Fruit fly (Drosophila melanogaster) whole organism, embryonic: Measurements from ENCODE around the gene Fign.

Experiments used
- Asciz ChIP-seq: fragments of 200-800 bp; sonication (Bioruptor generic); optimal IDR thresholded peaks from 2 replicates; lab custom pipeline; 2017; ENCODE audit warnings: missing biosample characterization, mild to moderate bottlenecking, missing genetic modification characterization, missing genetic modification reagents
- Bteb2 ChIP-seq: fragments of 200-800 bp; sonication (Bioruptor generic); optimal IDR thresholded peaks from 2 replicates; lab custom pipeline; 2016; ENCODE audit warnings: missing biosample characterization, missing genetic modification characterization
- C15 ChIP-seq: fragments of 200-800 bp; sonication (Bioruptor generic); IDR thresholded peaks from 3 replicates; pipeline ENCODE4 v1.3.6; 2022; ENCODE audit warnings: missing biosample characterization, missing genetic modification characterization
- CG11504 ChIP-seq: fragments of 200-800 bp; sonication (Bioruptor generic); optimal IDR thresholded peaks from 3 replicates; lab custom pipeline; 2019; ENCODE audit warnings: missing biosample characterization, mild to moderate bottlenecking, missing genetic modification characterization, moderate library complexity
- CG11695 ChIP-seq: fragments of 200-800 bp; sonication (Bioruptor generic); IDR thresholded peaks from 3 replicates; pipeline ENCODE4 v1.3.6; 2022; ENCODE audit warnings: missing biosample characterization, missing genetic modification characterization
- CG1233 ChIP-seq: fragments of 200-800 bp; sonication (Bioruptor generic); optimal IDR thresholded peaks from 4 replicates; lab custom pipeline; 2018; ENCODE audit warnings: missing biosample characterization, mild to moderate bottlenecking, missing genetic modification characterization
- CG12744 ChIP-seq: fragments of 200-800 bp; sonication (Bioruptor generic); optimal IDR thresholded peaks from 2 replicates; lab custom pipeline; 2016; ENCODE audit warnings: missing biosample characterization, missing genetic modification characterization
- CG12942 ChIP-seq: fragments of 200-800 bp; sonication (Bioruptor generic); optimal IDR thresholded peaks from 3 replicates; lab custom pipeline; 2016; ENCODE audit warnings: missing biosample characterization, missing genetic modification characterization
- CG14710 ChIP-seq: fragments of 200-800 bp; sonication (Bioruptor generic); optimal IDR thresholded peaks from 3 replicates; lab custom pipeline; 2019; ENCODE audit warnings: missing biosample characterization, mild to moderate bottlenecking, missing genetic modification characterization, moderate library complexity
- CG1792 ChIP-seq: fragments of 200-800 bp; sonication (Bioruptor generic); optimal IDR thresholded peaks from 2 replicates; lab custom pipeline; 2016; ENCODE audit warnings: missing biosample characterization, missing genetic modification characterization
- CG2202 ChIP-seq: fragments of 200-800 bp; sonication (Bioruptor generic); optimal IDR thresholded peaks from 2 replicates; lab custom pipeline; 2018; ENCODE audit warnings: missing biosample characterization, mild to moderate bottlenecking, missing genetic modification characterization
- CG4360 ChIP-seq: fragments of 200-800 bp; sonication (Bioruptor generic); IDR thresholded peaks from 2 replicates; pipeline ENCODE4 v1.3.6; 2022; ENCODE audit warnings: missing biosample characterization, missing genetic modification characterization
- CG43689 ChIP-seq: fragments of 200-800 bp; sonication (Bioruptor generic); IDR thresholded peaks from 2 replicates; pipeline ENCODE4 v1.3.6; 2022; ENCODE audit warnings: missing biosample characterization, missing genetic modification characterization
- CG8281 ChIP-seq: fragments of 200-800 bp; sonication (Bioruptor generic); optimal IDR thresholded peaks from 2 replicates; lab custom pipeline; 2018; ENCODE audit warnings: missing biosample characterization, mild to moderate bottlenecking, missing genetic modification characterization, moderate library complexity
- CG8765 ChIP-seq: fragments of 200-800 bp; sonication (Bioruptor generic); IDR thresholded peaks from 2 replicates; pipeline ENCODE4 v1.3.6; 2022; ENCODE audit warnings: missing biosample characterization, missing genetic modification characterization
- CG9215 ChIP-seq: fragments of 200-800 bp; sonication (Bioruptor generic); IDR thresholded peaks from 2 replicates; pipeline ENCODE4 v1.3.6; 2022; ENCODE audit warnings: missing biosample characterization, missing genetic modification characterization
- CG9817 ChIP-seq: fragments of 200-800 bp; sonication (Bioruptor generic); optimal IDR thresholded peaks from 2 replicates; lab custom pipeline; 2018; ENCODE audit warnings: missing biosample characterization, mild to moderate bottlenecking, missing genetic modification characterization, moderate library complexity
- Camta ChIP-seq: fragments of 200-800 bp; sonication (Bioruptor generic); optimal IDR thresholded peaks from 2 replicates; lab custom pipeline; 2016; ENCODE audit warnings: missing biosample characterization, missing genetic modification characterization
- D19B ChIP-seq: fragments of 200-800 bp; sonication (Bioruptor generic); optimal IDR thresholded peaks from 2 replicates; lab custom pipeline; 2017; ENCODE audit warnings: missing biosample characterization, mild to moderate bottlenecking, missing genetic modification characterization
- Dbx ChIP-seq: fragments of 200-800 bp; sonication (Bioruptor generic); IDR thresholded peaks from 3 replicates; pipeline ENCODE4 v1.3.6; 2022; ENCODE audit warnings: missing biosample characterization, missing genetic modification characterization
- ERR ChIP-seq: fragments of 200-800 bp; sonication (Bioruptor generic); optimal IDR thresholded peaks from 2 replicates; lab custom pipeline; 2016; ENCODE audit warnings: missing biosample characterization, missing genetic modification characterization
- Fer1 ChIP-seq: fragments of 200-800 bp; sonication (Bioruptor generic); optimal IDR thresholded peaks from 2 replicates; lab custom pipeline; 2017; ENCODE audit warnings: missing biosample characterization, mild to moderate bottlenecking, missing genetic modification characterization
- H15 ChIP-seq: fragments of 200-800 bp; sonication (Bioruptor generic); IDR thresholded peaks from 3 replicates; pipeline ENCODE4 v1.3.6; 2022; ENCODE audit warnings: missing biosample characterization, missing genetic modification characterization
- HLH4C ChIP-seq: fragments of 200-800 bp; sonication (Bioruptor generic); IDR thresholded peaks from 3 replicates; pipeline ENCODE4 v1.3.6; 2022; ENCODE audit warnings: missing biosample characterization, missing genetic modification characterization; ENCODE audit not compliant: partially characterized antibody
- Hand ChIP-seq: fragments of 200-800 bp; sonication (Bioruptor generic); optimal IDR thresholded peaks from 2 replicates; lab custom pipeline; 2017; ENCODE audit warnings: mild to moderate bottlenecking, missing biosample characterization, missing genetic modification reagents, missing genetic modification characterization
- Hey ChIP-seq: fragments of 200-800 bp; sonication (Bioruptor generic); optimal IDR thresholded peaks from 3 replicates; lab custom pipeline; 2018; ENCODE audit warnings: missing biosample characterization, mild to moderate bottlenecking, missing genetic modification characterization
- HmgD ChIP-seq: fragments of 200-800 bp; sonication (Bioruptor generic); optimal IDR thresholded peaks from 3 replicates; lab custom pipeline; 2016; ENCODE audit warnings: missing biosample characterization, missing genetic modification characterization
- HmgZ ChIP-seq: fragments of 200-800 bp; sonication (Bioruptor generic); optimal IDR thresholded peaks from 2 replicates; lab custom pipeline; 2018; ENCODE audit warnings: missing biosample characterization, mild to moderate bottlenecking, missing genetic modification characterization
- Hr51 ChIP-seq, 2 experiments: fragments of 200-800 bp; sonication (Bioruptor generic); optimal IDR thresholded peaks; 2 replicates in 1 of 2; 3 replicates in 1 of 2; lab custom pipeline; 2016 to 2018; ENCODE audit warnings: missing biosample characterization in 2 of 2, missing genetic modification characterization in 2 of 2, mild to moderate bottlenecking in 1 of 2, moderate library complexity in 1 of 2
- Lpt ChIP-seq: fragments of >200 bp; optimal IDR thresholded peaks from 2 replicates; lab custom pipeline; 2018; ENCODE audit warnings: missing biosample characterization, missing genetic modification characterization
- MBD-R2 ChIP-seq: fragments of 200-800 bp; sonication (Bioruptor generic); IDR thresholded peaks from 2 replicates; pipeline ENCODE4 v1.3.6; 2022; ENCODE audit warnings: missing biosample characterization, missing genetic modification characterization
- NC2β ChIP-seq: fragments of 200-800 bp; sonication (Bioruptor generic); optimal IDR thresholded peaks from 2 replicates; lab custom pipeline; 2016; ENCODE audit warnings: missing biosample characterization, missing genetic modification characterization
- Ptx1 ChIP-seq: fragments of 200-800 bp; sonication (Bioruptor generic); IDR thresholded peaks from 2 replicates; pipeline ENCODE4 v1.3.6; 2022; ENCODE audit warnings: missing biosample characterization, missing genetic modification characterization
- Sry-δ ChIP-seq: fragments of 200-800 bp; sonication (Bioruptor generic); optimal IDR thresholded peaks from 2 replicates; lab custom pipeline; 2016; ENCODE audit warnings: missing biosample characterization, missing genetic modification characterization
- TFAM ChIP-seq: fragments of 200-800 bp; sonication (Bioruptor generic); optimal IDR thresholded peaks from 2 replicates; lab custom pipeline; 2017; ENCODE audit warnings: missing biosample characterization, missing genetic modification characterization, inconsistent platforms
- bsh ChIP-seq, 2 experiments: fragments of 200-800 bp; sonication (Bioruptor generic); optimal IDR thresholded peaks; 2 replicates each; lab custom pipeline; 2017 to 2018; ENCODE audit warnings: mild to moderate bottlenecking in 2 of 2, missing biosample characterization in 2 of 2, missing genetic modification characterization in 2 of 2, moderate library complexity in 1 of 2
- croc ChIP-seq: fragments of 200-800 bp; sonication (Bioruptor generic); conservative IDR thresholded peaks from 3 replicates; pipeline ENCODE4 v1.3.6; 2022; ENCODE audit warnings: missing biosample characterization, missing genetic modification characterization
- fd64A ChIP-seq: fragments of 200-800 bp; sonication (Bioruptor generic); optimal IDR thresholded peaks from 3 replicates; lab custom pipeline; 2018; ENCODE audit warnings: missing biosample characterization, mild to moderate bottlenecking, missing genetic modification characterization
- fru ChIP-seq: fragments of >200 bp; optimal IDR thresholded peaks from 2 replicates; lab custom pipeline; 2017
- jing ChIP-seq: fragments of 200-800 bp; sonication (Bioruptor generic); optimal IDR thresholded peaks from 2 replicates; lab custom pipeline; 2018; ENCODE audit warnings: missing biosample characterization, mild to moderate bottlenecking, missing genetic modification characterization
- lilli ChIP-seq: fragments of 200-800 bp; sonication (Bioruptor generic); optimal IDR thresholded peaks from 3 replicates; lab custom pipeline; 2016; ENCODE audit warnings: missing biosample characterization, missing genetic modification characterization
- pfk ChIP-seq: fragments of 200-800 bp; sonication (Bioruptor generic); optimal IDR thresholded peaks from 2 replicates; lab custom pipeline; 2018; ENCODE audit warnings: missing biosample characterization, mild to moderate bottlenecking, missing genetic modification characterization, moderate library complexity
- pum ChIP-seq: fragments of 200-800 bp; sonication (Bioruptor generic); optimal IDR thresholded peaks from 2 replicates; lab custom pipeline; 2016; ENCODE audit warnings: missing biosample characterization, missing genetic modification characterization
- repo ChIP-seq: fragments of 200-800 bp; sonication (Bioruptor generic); optimal IDR thresholded peaks from 2 replicates; lab custom pipeline; 2016; ENCODE audit warnings: missing biosample characterization, missing genetic modification characterization
- ro ChIP-seq: fragments of 200-800 bp; sonication (Bioruptor generic); IDR thresholded peaks from 2 replicates; pipeline ENCODE4 v1.3.6; 2022; ENCODE audit warnings: missing biosample characterization, missing genetic modification characterization
- sens-2 ChIP-seq: fragments of 200-800 bp; sonication (Bioruptor generic); IDR thresholded peaks from 2 replicates; pipeline ENCODE4 v1.3.6; 2022; ENCODE audit warnings: missing biosample characterization, missing genetic modification characterization
- sna ChIP-seq: fragments of 200-800 bp; sonication (Bioruptor generic); IDR thresholded peaks from 2 replicates; pipeline ENCODE4 v1.3.6; 2022; ENCODE audit warnings: missing biosample characterization, missing genetic modification characterization; ENCODE audit not compliant: partially characterized antibody
- sqz ChIP-seq: fragments of 200-800 bp; sonication (Bioruptor generic); optimal IDR thresholded peaks from 3 replicates; lab custom pipeline; 2018; ENCODE audit warnings: missing biosample characterization, mild to moderate bottlenecking, missing genetic modification characterization
- tap ChIP-seq: fragments of 200-800 bp; optimal IDR thresholded peaks from 3 replicates; lab custom pipeline; 2019; ENCODE audit warnings: missing biosample characterization, mild to moderate bottlenecking, missing genetic modification characterization, moderate library complexity
- ttk ChIP-seq: fragments of 200-800 bp; sonication (Bioruptor generic); IDR thresholded peaks from 2 replicates; pipeline ENCODE4 v2.1.2; 2022; ENCODE audit warnings: missing biosample characterization, missing genetic modification characterization

The Fign gene

dm6 chr2L:3301755-3302499 lies 17.7 kb downstream of the Fign start (continued):
- peak; percentile 95 for TF ChIP-seq CG8281 (tag; lab: Kevin White, UChicago)
- TF ChIP-seq Ptx1 (GFP tag; lab: Robert Waterston, UW): peak; percentile 99
- TF ChIP-seq C15 (GFP tag; lab: Robert Waterston, UW): peak; percentile 99
- TF ChIP-seq ERR (GFP tag; lab: Kevin White, UChicago): peak; percentile 99
- TF ChIP-seq repo (GFP tag; lab: Kevin White, UChicago): peak; percentile 100
- TF ChIP-seq ro (GFP tag; lab: Robert Waterston, UW): peak; percentile 99
- peak; percentile 99 for TF ChIP-seq CG4360 (GFP tag; lab: Robert Waterston, UW)
- TF ChIP-seq bsh (GFP tag; optimal IDR thresholded peaks at IDR 0.05; lab: Kevin White, UChicago): peak; percentile 99 to 100
- peak; percentile 37; the same call in 1 of the 2 replicates for TF ChIP-seq sna (GFP tag; lab: Robert Waterston, UW)
- TF ChIP-seq sens-2 (GFP tag; lab: Robert Waterston, UW): peak; percentile 98
- TF ChIP-seq Sry-δ (GFP tag; lab: Kevin White, UChicago): peak; percentile 87
- TF ChIP-seq Asciz: peak; percentile 99
- TF ChIP-seq CG8765: peak; percentile 99
- TF ChIP-seq pfk (GFP tag; lab: Kevin White, UChicago): peak; percentile 87
- peak; percentile 96 for TF ChIP-seq TFAM
- peak; percentile 100 for TF ChIP-seq HmgZ
- peak; percentile 99 for TF ChIP-seq pum (GFP tag; lab: Kevin White, UChicago)
- TF ChIP-seq CG14710: peak; percentile 98
- TF ChIP-seq D19B: peak; percentile 98
- TF ChIP-seq jing (GFP tag; lab: Kevin White, UChicago): peak; percentile 99
- peak; percentile 99 for TF ChIP-seq CG12942 (GFP tag; lab: Kevin White, UChicago)
- peak; percentile 99 for TF ChIP-seq CG9215 (GFP tag; lab: Robert Waterston, UW)
- peak; percentile 100 for TF ChIP-seq lilli (GFP tag; lab: Kevin White, UChicago)
- peak; percentile 99 for TF ChIP-seq Camta (GFP tag; lab: Kevin White, UChicago)
- peak; percentile 99 for TF ChIP-seq H15 (GFP tag; lab: Robert Waterston, UW)
- peak; percentile 100 for TF ChIP-seq MBD-R2
- peak; percentile 99 for TF ChIP-seq CG12744
- TF ChIP-seq CG1792 (GFP tag; lab: Kevin White, UChicago): peak; percentile 99
- TF ChIP-seq tap (tag; lab: Kevin White, UChicago): peak; percentile 99
- peak; percentile 99 for TF ChIP-seq Bteb2
- TF ChIP-seq NC2β (GFP tag; lab: Kevin White, UChicago): peak; percentile 99
- peak; percentile 98 for TF ChIP-seq CG11695 (GFP tag; lab: Robert Waterston, UW)
- no peak for TF ChIP-seq fru (lab: Kevin White, UChicago)
- TF ChIP-seq Lpt (GFP tag; lab: Kevin White, UChicago): no peak
- peak; percentile 100 for TF ChIP-seq CG1233 (GFP tag; lab: Kevin White, UChicago)
- peak; percentile 96 for TF ChIP-seq CG43689 (GFP tag; lab: Robert Waterston, UW)
- peak; percentile 99 for TF ChIP-seq Hey (tag; lab: Kevin White, UChicago)
- TF ChIP-seq fd64A (GFP tag; lab: Kevin White, UChicago): peak; percentile 99
- TF ChIP-seq CG9817 (tag; lab: Kevin White, UChicago): peak; percentile 100
- TF ChIP-seq croc: peak; percentile 99
- TF ChIP-seq ttk (GFP tag; lab: Robert Waterston, UW): peak; percentile 99
- TF ChIP-seq Dbx (GFP tag; lab: Robert Waterston, UW): peak; percentile 100
- TF ChIP-seq HLH4C (GFP tag; lab: Robert Waterston, UW): 0 out of 3 replicates have a peak, but pooled peaks have one; percentile 33
- TF ChIP-seq sqz: peak; percentile 99
- peak; percentile 100 for TF ChIP-seq Fer1 (GFP tag; lab: Kevin White, UChicago)
- peak; percentile 99 for TF ChIP-seq CG2202 (tag; lab: Kevin White, UChicago)
- peak; percentile 99 to 100 for TF ChIP-seq Hr51 (GFP tag; optimal IDR thresholded peaks at IDR 0.05; lab: Kevin White, UChicago)
- peak; percentile 98 for TF ChIP-seq CG11504 (tag; lab: Kevin White, UChicago)
- peak; percentile 100 for TF ChIP-seq Hand (GFP tag; lab: Kevin White, UChicago)
- TF ChIP-seq HmgD: peak; percentile 100
